Worm (Caenorhabditis elegans): ENCODE results near the gene B0454.5.

Gene B0454.5

ce11 chrII:3068646-3069045 lies 30.0 kb downstream of the B0454.5 start:
- no peak for TF ChIP-seq hlh-15 (tag; optimal IDR thresholded peaks at IDR 0.05)
- TF ChIP-seq ceh-48 (tag; optimal IDR thresholded peaks at IDR 0.05): peak; percentile 16
- TF ChIP-seq pqm-1 (tag; optimal IDR thresholded peaks at IDR 0.05): no peak

- TF ChIP-seq ceh-22 (tag; optimal IDR thresholded peaks at IDR 0.05): no peak
- TF ChIP-seq npax-4 (tag; optimal IDR thresholded peaks at IDR 0.05): no peak
- TF ChIP-seq ahr-1 (tag; optimal IDR thresholded peaks at IDR 0.05): no peak
- TF ChIP-seq T23F11.4 (GFP tag; optimal IDR thresholded peaks at IDR 0.05): no peak
- TF ChIP-seq ceh-48 (tag; optimal IDR thresholded peaks at IDR 0.05): peak; percentile 39
- no peak for TF ChIP-seq sox-2 (GFP tag; IDR thresholded peaks at IDR 0.05)
- no peak for TF ChIP-seq K09A11.1 (tag; optimal IDR thresholded peaks at IDR 0.05; ENCODE audit: insufficient read depth)
Observed at ce11 chrII:3070182-3070581, 31.5 kb downstream of the B0454.5 start.

ce11 chrII:3071012-3071749 lies 32.5 kb downstream of the B0454.5 start, which contains the start of gene Y25C1A.7:
Gene Y25C1A.7, minus strand, starts transcription at chrII:3071062.
- TF ChIP-seq elt-4 (tag; optimal IDR thresholded peaks at IDR 0.05): no peak
- no peak for TF ChIP-seq T23F11.4 (GFP tag; optimal IDR thresholded peaks at IDR 0.05)
- no peak for TF ChIP-seq C08G9.2 (tag; optimal IDR thresholded peaks at IDR 0.05)
- no peak for TF ChIP-seq ztf-16 (tag; optimal IDR thresholded peaks at IDR 0.05)
- TF ChIP-seq ceh-6 (GFP tag; optimal IDR thresholded peaks at IDR 0.05): no peak
- TF ChIP-seq pat-9 (tag; optimal IDR thresholded peaks at IDR 0.05): no peak

ce11 chrII:3076915-3077314 lies 38.3 kb downstream of the B0454.5 start, which contains the start of gene Y25C1A.8:
Gene Y25C1A.8, minus strand, starts transcription at chrII:3076959.
- TF ChIP-seq ceh-30 (tag; optimal IDR thresholded peaks at IDR 0.05) (no peak), ref-2 (tag; optimal IDR thresholded peaks at IDR 0.05) (no peak), pros-1 (tag; optimal IDR thresholded peaks at IDR 0.05) (no peak), ttx-3 (tag; optimal IDR thresholded peaks at IDR 0.05) (no peak), C38D4.7 (GFP tag; optimal IDR thresholded peaks at IDR 0.05) (peak; percentile 20), sdc-2 (tag; optimal IDR thresholded peaks at IDR 0.05) (no peak), ceh-48 (tag; optimal IDR thresholded peaks at IDR 0.05) (no peak), ceh-45 (GFP tag; IDR thresholded peaks at IDR 0.05) (no peak), ets-4 (tag; optimal IDR thresholded peaks at IDR 0.05) (no peak), gmeb-2 (tag; optimal IDR thresholded peaks at IDR 0.05) (no peak), eyg-1 (tag; optimal IDR thresholded peaks at IDR 0.05) (no peak), ceh-24 (tag; optimal IDR thresholded peaks at IDR 0.05) (no peak), dmd-4 (tag; optimal IDR thresholded peaks at IDR 0.05; ENCODE audit: borderline replicate concordance) (no peak), lim-6 (tag; optimal IDR thresholded peaks at IDR 0.05) (no peak), nfya-1 (tag; optimal IDR thresholded peaks at IDR 0.05) (peak; percentile 94), ceh-31 (tag; optimal IDR thresholded peaks at IDR 0.05) (peak; percentile 79), elt-2 (tag; optimal IDR thresholded peaks at IDR 0.05) (peak; percentile 69), pat-9 (tag; optimal IDR thresholded peaks at IDR 0.05) (no peak), tbx-2 (tag; optimal IDR thresholded peaks at IDR 0.05) (peak; percentile 63), fkh-6 (tag; optimal IDR thresholded peaks at IDR 0.05) (no peak), ceh-22 (tag; optimal IDR thresholded peaks at IDR 0.05) (no peak), hlh-15 (tag; optimal IDR thresholded peaks at IDR 0.05) (no peak), sox-2 (GFP tag; IDR thresholded peaks at IDR 0.05) (no peak), ceh-14 (tag; optimal IDR thresholded peaks at IDR 0.05) (peak; percentile 38), hlh-8 (tag; optimal IDR thresholded peaks at IDR 0.05) (no peak), pha-2 (tag; optimal IDR thresholded peaks at IDR 0.05) (peak; percentile 26), sox-4 (tag; optimal IDR thresholded peaks at IDR 0.05) (peak; percentile 53), T23F11.4 (GFP tag; optimal IDR thresholded peaks at IDR 0.05) (peak; percentile 41), Y22D7AL.16 (tag; optimal IDR thresholded peaks at IDR 0.05) (no peak), K09A11.1 (tag; optimal IDR thresholded peaks at IDR 0.05; ENCODE audit: insufficient read depth) (no peak), hlh-30 (tag; optimal IDR thresholded peaks at IDR 0.05; ENCODE audit: insufficient read depth) (peak; percentile 82), unc-55 (GFP tag; optimal IDR thresholded peaks at IDR 0.05) (peak; percentile 71), ama-1 (optimal IDR thresholded peaks at IDR 0.05) (no peak), rnt-1 (tag; optimal IDR thresholded peaks at IDR 0.05) (peak; percentile 59), ahr-1 (tag; optimal IDR thresholded peaks at IDR 0.05) (no peak), ztf-16 (tag; optimal IDR thresholded peaks at IDR 0.05) (no peak), hlh-6 (tag; optimal IDR thresholded peaks at IDR 0.05) (no peak), C08G9.2 (tag; optimal IDR thresholded peaks at IDR 0.05) (peak; percentile 35), zip-5 (tag; optimal IDR thresholded peaks at IDR 0.05) (no peak)
